Worm (Caenorhabditis elegans) whole organism, L4/young adult: ENCODE results near the gene T13F3.8.

Experiments
- W03F9.2 ChIP-seq: fragments of 150-350 bp; optimal IDR thresholded peaks from 2 replicates; lab custom pipeline; 2014; ENCODE audit warnings: missing biosample characterization, missing genetic modification characterization
- dao-5 ChIP-seq: sonication (generic microtip); optimal IDR thresholded peaks from 2 replicates; lab custom pipeline; 2016; ENCODE audit warnings: missing genotype, missing genetic modification characterization, moderate library complexity, missing compliant biosample characterization
- him-1 ChIP-seq: sonication (generic microtip); optimal IDR thresholded peaks from 2 replicates; lab custom pipeline; 2016; ENCODE audit warnings: missing genotype, missing genetic modification reagents, missing genetic modification characterization, missing compliant biosample characterization

Gene T13F3.8

DNA sequence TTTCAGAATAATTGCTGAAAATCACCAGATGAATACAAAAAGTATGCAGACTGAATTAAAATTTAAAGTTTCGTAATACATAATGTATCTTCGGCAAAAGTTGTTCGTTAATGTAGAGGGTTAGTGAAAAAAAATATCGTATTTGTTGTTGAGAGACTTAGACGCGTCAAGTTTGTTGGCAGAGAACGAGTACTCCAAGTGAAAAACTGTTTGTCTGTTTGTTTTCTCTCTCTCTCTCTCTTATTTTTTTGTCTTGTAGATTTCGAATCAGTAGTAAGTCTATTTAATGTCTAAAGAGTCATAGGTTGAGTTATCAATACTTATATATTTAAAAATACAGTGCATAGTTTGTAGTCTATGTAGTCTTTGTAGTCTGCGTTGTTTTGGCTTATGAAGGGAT, at the start of gene T13F3.8, which contains the start of gene fbxa-2:
TSS of gene T13F3.8 (plus strand) at position 245 of the 400 bp plus-strand sequence.
TSS of gene fbxa-2 (minus strand) at position 101 of the 400 bp plus-strand sequence.
- TF ChIP-seq W03F9.2 (tag; lab: Kevin White, UChicago) (no peak), dao-5 (tag; lab: Kevin White, UChicago) (no peak), him-1 (tag; lab: Kevin White, UChicago) (no peak)

DNA sequence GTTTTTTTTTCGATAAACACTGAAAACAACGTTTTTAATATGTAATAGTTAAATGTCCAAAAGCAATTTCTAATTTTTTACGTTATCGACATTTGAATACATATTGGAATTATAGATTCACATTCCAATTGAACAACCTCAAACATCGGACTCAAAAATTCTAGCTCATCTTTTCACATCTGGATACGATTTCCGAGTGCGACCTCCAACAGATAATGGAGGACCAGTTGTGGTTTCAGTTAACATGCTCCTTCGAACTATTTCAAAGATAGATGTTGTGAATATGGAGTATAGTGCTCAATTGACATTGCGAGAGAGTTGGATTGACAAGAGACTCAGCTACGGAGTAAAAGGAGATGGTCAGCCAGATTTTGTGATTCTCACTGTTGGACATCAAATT, 49.6 kb upstream of the T13F3.8 start:
- no peak for TF ChIP-seq him-1 (tag; lab: Kevin White, UChicago)
- TF ChIP-seq dao-5 (tag; lab: Kevin White, UChicago): no peak
- TF ChIP-seq W03F9.2 (tag; lab: Kevin White, UChicago): no peak

DNA sequence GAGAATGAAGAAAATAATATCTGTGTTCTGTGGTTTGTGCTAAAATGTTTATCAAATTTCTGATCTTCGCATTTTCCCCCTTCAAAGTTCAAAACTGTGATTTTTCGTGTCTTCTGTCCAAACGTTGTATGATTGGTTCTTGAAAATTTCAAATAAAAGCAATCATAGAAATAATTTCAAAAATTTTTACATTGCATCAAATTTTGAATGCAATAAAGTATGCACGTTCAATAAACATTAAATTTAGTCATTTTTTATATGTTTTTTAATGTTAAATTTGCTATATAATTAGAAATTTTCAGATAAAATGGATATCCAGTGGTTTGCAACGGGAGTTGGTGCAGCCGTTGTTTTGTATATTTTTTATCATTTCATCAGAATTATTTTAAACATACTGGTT, 45.6 kb upstream of the T13F3.8 start, which contains the start of gene stdh-2:
TSS of gene stdh-2 (plus strand) at position 301 of the 400 bp plus-strand sequence.
- TF ChIP-seq W03F9.2 (tag; lab: Kevin White, UChicago) (no peak), dao-5 (tag; lab: Kevin White, UChicago) (no peak), him-1 (tag; lab: Kevin White, UChicago) (no peak)

DNA sequence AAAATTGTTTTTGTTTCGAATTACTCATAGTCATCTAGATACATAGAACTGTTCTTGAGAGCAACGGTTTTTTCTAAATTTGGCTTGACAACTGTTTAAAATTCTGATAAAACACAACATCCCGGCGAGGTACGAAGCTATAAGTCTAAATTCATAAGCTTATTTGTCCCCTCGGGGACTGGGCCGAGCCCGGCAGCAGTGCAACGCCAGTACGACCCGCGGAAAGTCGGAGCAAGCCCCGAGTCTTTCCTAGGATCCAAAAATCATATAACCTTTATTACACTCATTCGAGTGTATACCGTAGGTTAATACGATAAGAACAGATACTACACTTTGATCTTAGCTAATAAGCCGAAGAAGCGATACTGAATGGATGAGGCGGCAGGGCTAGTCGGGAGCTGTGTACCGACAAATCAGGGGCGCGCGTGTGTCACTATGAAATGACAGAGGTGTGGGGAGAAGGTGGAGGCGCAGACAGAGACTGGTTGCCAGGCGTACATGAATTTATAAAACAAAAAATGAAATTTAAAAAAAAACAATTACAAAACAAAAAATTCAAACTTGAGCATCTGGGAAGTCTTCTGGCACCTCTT, 44.0 kb upstream of the T13F3.8 start:
- TF ChIP-seq W03F9.2 (tag; lab: Kevin White, UChicago): no peak
- no peak for TF ChIP-seq dao-5 (tag; lab: Kevin White, UChicago)
- no peak for TF ChIP-seq him-1 (tag; lab: Kevin White, UChicago)

DNA sequence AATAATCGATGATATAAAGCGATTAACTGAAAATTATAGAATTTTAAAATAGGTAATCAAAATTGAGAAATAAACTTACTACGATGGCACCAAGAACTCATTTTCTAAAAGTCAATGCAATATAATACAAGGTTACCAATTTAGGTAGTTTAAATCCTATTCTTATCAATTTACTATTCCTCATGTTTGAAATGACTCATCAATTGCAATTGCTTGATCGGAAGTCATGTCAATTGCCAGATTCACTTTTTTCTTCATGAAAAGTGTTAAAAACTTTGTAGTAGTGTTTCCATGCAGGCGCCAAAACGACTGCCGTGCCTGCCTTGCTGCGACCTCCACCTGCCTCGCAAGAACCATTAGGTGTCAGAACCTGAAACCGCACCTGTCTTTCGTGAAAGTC, 43.0 kb upstream of the T13F3.8 start, which contains the start of gene F11A5.13:
TSS of gene F11A5.13 (minus strand) at position 101 of the 400 bp plus-strand sequence.
- TF ChIP-seq dao-5 (tag; lab: Kevin White, UChicago) (no peak), him-1 (tag; lab: Kevin White, UChicago) (no peak), W03F9.2 (tag; lab: Kevin White, UChicago) (no peak)

DNA sequence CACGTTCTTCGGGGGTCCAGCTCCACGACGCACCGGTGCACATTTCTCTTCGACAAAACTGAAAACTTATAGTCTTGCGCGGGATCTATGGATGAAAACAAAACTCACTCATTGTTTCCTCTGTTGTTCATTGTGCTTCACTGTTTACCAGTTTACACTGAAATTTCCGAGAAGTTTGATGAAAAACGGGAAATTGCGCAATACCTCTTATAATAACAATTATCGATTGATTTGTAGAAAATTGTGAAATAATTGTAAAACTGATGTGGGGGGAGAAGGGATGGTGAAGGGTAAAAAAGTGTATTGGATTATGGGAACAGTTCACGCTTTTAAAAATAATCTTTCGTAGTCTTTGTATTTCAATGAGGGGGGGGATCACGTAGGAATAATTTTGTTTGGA, 40.2 kb upstream of the T13F3.8 start:
- TF ChIP-seq W03F9.2 (tag; lab: Kevin White, UChicago) (no peak), him-1 (tag; lab: Kevin White, UChicago) (no peak), dao-5 (tag; lab: Kevin White, UChicago) (no peak)

DNA sequence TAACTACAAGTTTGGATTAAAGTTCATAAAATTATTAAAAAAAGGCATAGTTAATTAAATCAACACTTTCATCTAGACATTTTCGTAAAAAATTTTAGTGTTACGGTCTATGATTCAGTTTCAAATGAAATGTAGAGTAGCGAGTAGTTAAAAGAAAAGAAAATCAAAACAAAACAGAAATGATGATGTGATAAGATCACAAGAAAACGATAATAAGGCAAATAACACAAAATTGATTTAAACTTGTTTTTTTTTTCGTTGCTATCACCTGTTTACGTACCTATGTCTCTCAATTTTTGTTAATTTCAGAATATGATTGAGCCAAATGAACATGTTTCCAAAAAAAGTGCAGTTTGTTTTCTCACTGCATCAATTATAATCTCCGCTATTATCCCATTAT, 39.7 kb upstream of the T13F3.8 start, which contains the start of the genes F21H7.2 and F21H7.12:
TSS of gene F21H7.2 (minus strand) at position 101 of the 400 bp plus-strand sequence.
TSS of gene F21H7.12 (plus strand) at position 270 of the 400 bp plus-strand sequence.
- TF ChIP-seq W03F9.2 (tag; lab: Kevin White, UChicago) (no peak), him-1 (tag; lab: Kevin White, UChicago) (no peak), dao-5 (tag; lab: Kevin White, UChicago) (no peak)

DNA sequence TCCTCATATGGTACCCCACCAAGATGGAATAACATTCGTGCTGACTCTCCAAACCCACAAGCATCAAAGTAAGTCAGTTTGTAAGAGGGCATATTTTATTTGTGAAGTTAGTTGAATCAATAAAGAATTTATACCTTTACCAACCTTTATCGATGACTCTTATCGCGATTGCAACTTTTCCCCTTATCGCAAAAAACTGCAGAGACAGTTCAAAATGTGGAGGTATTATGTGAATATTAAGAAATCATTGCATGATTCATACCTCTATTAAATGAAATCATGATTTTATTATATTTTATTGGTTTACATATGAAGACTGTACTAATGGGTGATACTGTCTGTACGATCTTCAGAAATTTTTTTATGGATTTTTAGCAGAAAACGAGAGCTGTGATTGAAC, 37.4 kb upstream of the T13F3.8 start, which contains the start of gene gst-22:
TSS of gene gst-22 (minus strand) at position 103 of the 400 bp plus-strand sequence.
- TF ChIP-seq him-1 (tag; lab: Kevin White, UChicago) (no peak), W03F9.2 (tag; lab: Kevin White, UChicago) (no peak), dao-5 (tag; lab: Kevin White, UChicago) (no peak)

DNA sequence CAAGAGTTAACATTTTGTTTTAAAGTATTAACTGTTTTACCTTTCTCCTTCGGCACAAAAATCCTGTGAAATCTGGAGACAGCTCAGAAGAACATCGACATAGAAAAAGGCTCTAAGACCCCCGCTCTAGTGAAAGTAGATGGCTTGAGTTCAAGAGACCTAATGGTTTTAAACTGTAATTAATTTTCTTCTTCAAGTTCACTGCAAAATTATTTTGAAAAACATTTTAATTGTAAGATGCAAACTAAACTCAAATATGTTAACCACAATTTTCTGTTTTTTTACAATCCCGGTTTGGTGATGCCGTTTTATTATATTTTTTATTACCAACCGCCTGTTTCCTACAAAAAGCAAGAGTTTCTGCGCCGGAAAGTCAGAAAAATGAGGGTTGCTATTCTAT, 36.0 kb upstream of the T13F3.8 start, which contains the start of gene clec-233:
TSS of gene clec-233 (plus strand) at position 301 of the 400 bp plus-strand sequence.
- TF ChIP-seq dao-5 (tag; lab: Kevin White, UChicago) (no peak), him-1 (tag; lab: Kevin White, UChicago) (no peak), W03F9.2 (tag; lab: Kevin White, UChicago) (no peak)

DNA sequence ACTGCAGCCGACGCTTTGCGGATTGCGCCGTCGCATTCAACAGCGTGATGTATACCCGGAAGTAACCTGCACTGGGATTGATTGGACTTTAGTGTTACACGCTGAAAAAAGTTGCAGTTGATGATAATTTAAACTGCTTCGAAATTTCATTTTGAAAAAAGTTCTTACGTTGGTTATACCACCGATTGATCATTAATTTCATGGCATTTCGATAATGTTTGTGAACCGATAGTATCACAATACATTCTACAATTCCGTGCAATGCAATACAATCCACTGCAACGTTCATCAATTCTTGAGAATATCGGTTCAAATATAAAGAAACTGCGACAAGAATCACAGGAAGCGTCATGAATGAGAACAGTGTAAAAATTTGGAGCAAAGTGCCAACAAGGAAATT, 34.5 kb upstream of the T13F3.8 start, which contains the start of gene F21H7.3:
TSS of gene F21H7.3 (minus strand) at position 101 of the 400 bp plus-strand sequence.
- TF ChIP-seq him-1 (tag; lab: Kevin White, UChicago): no peak
- TF ChIP-seq dao-5 (tag; lab: Kevin White, UChicago): no peak
- no peak for TF ChIP-seq W03F9.2 (tag; lab: Kevin White, UChicago)

DNA sequence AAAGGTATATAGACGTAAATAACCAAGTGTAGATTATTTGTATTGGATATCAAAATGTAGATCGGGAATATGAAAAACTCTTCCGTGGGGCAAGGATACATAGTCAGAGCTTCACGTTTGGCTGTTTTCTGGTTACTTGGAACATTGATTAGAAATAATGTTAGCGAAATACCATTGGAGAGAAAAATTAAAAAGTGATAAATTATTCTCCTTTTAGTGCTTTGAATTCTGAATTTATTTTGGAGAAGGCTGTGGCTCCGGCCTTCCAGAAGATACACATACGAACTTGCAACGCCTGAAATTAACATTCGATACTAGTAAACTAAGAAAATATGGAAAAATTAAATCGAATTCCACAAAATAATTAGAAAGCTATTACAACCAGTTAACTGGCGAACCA, 34.0 kb upstream of the T13F3.8 start, which contains the start of gene srh-98:
TSS of gene srh-98 (minus strand) at position 101 of the 400 bp plus-strand sequence.
- no peak for TF ChIP-seq dao-5 (tag; lab: Kevin White, UChicago)
- no peak for TF ChIP-seq W03F9.2 (tag; lab: Kevin White, UChicago)
- no peak for TF ChIP-seq him-1 (tag; lab: Kevin White, UChicago)

DNA sequence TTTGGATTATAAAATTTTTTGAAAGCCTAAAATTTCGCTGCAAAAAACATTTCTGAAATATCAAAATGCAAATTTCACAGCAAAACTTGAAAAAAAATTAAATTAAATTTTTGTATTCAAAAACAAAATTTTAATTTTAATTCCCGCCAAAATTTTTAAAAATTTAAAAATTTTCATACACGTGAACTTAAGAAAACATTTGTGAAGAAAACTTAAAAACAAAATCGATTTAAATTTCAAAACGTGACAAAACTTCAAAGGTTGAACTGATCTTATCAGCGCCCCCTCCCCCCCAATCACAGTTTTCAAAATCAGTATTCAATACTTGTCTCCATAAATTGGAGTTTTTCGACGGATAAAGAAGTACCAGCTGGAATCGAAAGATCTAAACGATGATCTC, 32.4 kb upstream of the T13F3.8 start, which contains the start of gene F21H7.5:
TSS of gene F21H7.5 (plus strand) at position 301 of the 400 bp plus-strand sequence.
- TF ChIP-seq W03F9.2 (tag; lab: Kevin White, UChicago) (no peak), him-1 (tag; lab: Kevin White, UChicago) (no peak), dao-5 (tag; lab: Kevin White, UChicago) (no peak)

DNA sequence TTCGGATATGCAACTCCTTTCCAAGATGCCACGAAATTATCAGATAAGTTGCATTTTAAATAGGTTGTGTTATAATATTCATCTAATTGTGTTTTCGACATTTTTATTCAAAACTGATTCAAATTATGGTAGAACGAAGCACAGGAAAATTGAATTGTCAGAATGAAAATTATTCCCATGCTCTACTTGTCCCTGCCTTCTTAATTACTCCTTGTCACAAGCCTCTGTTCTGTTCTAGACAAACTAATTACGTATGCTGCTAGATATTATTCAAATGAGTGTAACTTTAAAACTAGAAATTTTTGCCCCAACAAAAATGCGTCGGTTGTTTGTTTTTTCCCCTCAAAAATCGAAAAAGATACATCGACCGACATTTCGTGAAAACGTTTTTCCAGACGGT, 25.5 kb upstream of the T13F3.8 start, which contains the start of gene srh-104:
TSS of gene srh-104 (minus strand) at position 101 of the 400 bp plus-strand sequence.
- TF ChIP-seq dao-5 (tag; lab: Kevin White, UChicago): no peak
- no peak for TF ChIP-seq W03F9.2 (tag; lab: Kevin White, UChicago)
- TF ChIP-seq him-1 (tag; lab: Kevin White, UChicago): no peak
